Worm (Caenorhabditis elegans): ENCODE data around the gene K11D12.7.

The K11D12.7 gene

DNA sequence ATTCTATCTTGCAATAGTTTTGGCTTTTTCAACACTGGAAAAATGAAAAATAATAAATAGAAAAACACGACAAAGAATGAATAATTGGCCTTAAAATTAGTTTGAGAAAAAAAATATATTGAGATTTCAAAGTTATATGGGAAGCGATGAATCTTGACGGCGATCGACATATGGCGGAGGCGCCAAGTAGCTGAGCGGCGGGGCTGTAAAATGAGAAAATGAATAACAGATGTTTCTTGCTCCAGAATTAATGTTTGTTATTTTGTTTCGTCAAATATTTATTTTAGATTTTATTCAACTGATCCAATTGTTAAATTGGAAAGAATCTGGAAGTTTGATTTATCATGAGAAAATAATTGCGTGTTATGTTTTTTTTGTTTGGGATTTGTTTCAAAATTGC is 3.3 kb upstream of the K11D12.7 start, which contains the start of gene K11D12.11:
TSS of gene K11D12.11 (minus strand) at position 42 of the 400 bp plus-strand sequence.
- TF ChIP-seq unc-39 (tag; optimal IDR thresholded peaks at IDR 0.05) (no peak), snpc-4 (tag; optimal IDR thresholded peaks at IDR 0.05) (no peak), mab-5 (tag; optimal IDR thresholded peaks at IDR 0.05) (no peak), ceh-83 (GFP tag; optimal IDR thresholded peaks at IDR 0.05) (no peak), flh-1 (GFP tag; optimal IDR thresholded peaks at IDR 0.05) (no peak)

- TF ChIP-seq nhr-2 (tag; optimal IDR thresholded peaks at IDR 0.05) (peak; percentile 4), bed-3 (GFP tag; optimal IDR thresholded peaks at IDR 0.05) (no peak), pha-4 (tag; optimal IDR thresholded peaks at IDR 0.05) (no peak), elt-1 (tag; optimal IDR thresholded peaks at IDR 0.05; ENCODE audit: borderline replicate concordance, insufficient read depth) (peak; percentile 53), blmp-1 (tag; optimal IDR thresholded peaks at IDR 0.05) (no peak)
Observed at ce11 chrV:5038449-5038848, 2.2 kb upstream of the K11D12.7 start.

ce11 chrV:5035058-5035457 is 1.2 kb downstream of the K11D12.7 start, which contains the start of gene K11D12.6:
TSS of gene K11D12.6 (minus strand) at chrV:5035158.
- no peak for TF ChIP-seq ces-1 (GFP tag; optimal IDR thresholded peaks at IDR 0.05)
- TF ChIP-seq cnd-1 (tag; optimal IDR thresholded peaks at IDR 0.05) = no peak
- TF ChIP-seq ceh-83 (GFP tag; optimal IDR thresholded peaks at IDR 0.05) = no peak

DNA sequence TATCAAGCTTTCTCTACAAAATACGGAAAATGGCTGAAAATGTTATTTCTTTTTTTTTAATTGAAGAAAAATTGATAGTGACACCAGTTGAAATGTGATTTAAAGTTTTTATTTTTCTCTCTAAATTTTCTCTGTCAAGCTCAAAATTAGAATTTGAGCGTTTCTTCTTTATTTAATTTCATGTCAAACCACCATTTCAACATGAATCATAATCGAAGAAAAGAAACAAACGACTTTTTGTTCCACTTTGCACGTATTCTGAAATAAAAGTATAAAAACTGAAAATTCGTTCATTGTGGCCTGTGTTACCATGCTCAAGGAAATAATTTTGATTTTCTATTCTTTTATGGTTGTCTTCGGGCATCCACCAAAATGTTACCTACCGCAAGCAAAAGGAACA is 3.2 kb downstream of the K11D12.7 start, which contains the start of gene K11D12.13:
TSS of gene K11D12.13 (plus strand) at position 301 of the 400 bp plus-strand sequence.
- TF ChIP-seq elt-1 (tag; optimal IDR thresholded peaks at IDR 0.05; ENCODE audit: borderline replicate concordance, insufficient read depth) (no peak), ceh-39 (tag; optimal IDR thresholded peaks at IDR 0.05) (no peak), drap-1 (GFP tag; optimal IDR thresholded peaks at IDR 0.05) (no peak), unc-62 (GFP tag; optimal IDR thresholded peaks at IDR 0.05) (no peak), M03D4.4 (tag; optimal IDR thresholded peaks at IDR 0.05) (no peak), nhr-12 (tag; optimal IDR thresholded peaks at IDR 0.05) (no peak), pha-4 (tag; optimal IDR thresholded peaks at IDR 0.05) (no peak), tbx-8 (GFP tag; optimal IDR thresholded peaks at IDR 0.05) (no peak), lin-32 (GFP tag; optimal IDR thresholded peaks at IDR 0.05) (no peak), ham-2 (GFP tag; optimal IDR thresholded peaks at IDR 0.05) (no peak)

ce11 chrV:5032176-5032575 is 4.1 kb downstream of the K11D12.7 start:
- peak; percentile 29 for TF ChIP-seq hlh-1 (tag; optimal IDR thresholded peaks at IDR 0.05)
- TF ChIP-seq snpc-4 (tag; optimal IDR thresholded peaks at IDR 0.05) = no peak

- no peak for TF ChIP-seq lin-13 (tag; optimal IDR thresholded peaks at IDR 0.05)
- no peak for TF ChIP-seq unc-62 (GFP tag; optimal IDR thresholded peaks at IDR 0.05)
- TF ChIP-seq lin-32 (GFP tag; optimal IDR thresholded peaks at IDR 0.05) = no peak
- TF ChIP-seq mab-5 (tag; optimal IDR thresholded peaks at IDR 0.05) = no peak
- TF ChIP-seq ham-2 (GFP tag; optimal IDR thresholded peaks at IDR 0.05) = no peak
- TF ChIP-seq ceh-43 (GFP tag; optimal IDR thresholded peaks at IDR 0.05) = no peak
- TF ChIP-seq bed-3 (GFP tag; optimal IDR thresholded peaks at IDR 0.05) = no peak
Observed at ce11 chrV:5031764-5032163, 4.5 kb downstream of the K11D12.7 start.

ce11 chrV:5030715-5031114 is 5.5 kb downstream of the K11D12.7 start, which contains the start of gene swt-7:
TSS of gene swt-7 (minus strand) at chrV:5030815.
- TF ChIP-seq nhr-12 (tag; optimal IDR thresholded peaks at IDR 0.05) (no peak), unc-62 (GFP tag; optimal IDR thresholded peaks at IDR 0.05) (no peak), mls-2 (tag; optimal IDR thresholded peaks at IDR 0.05) (no peak), ham-2 (GFP tag; optimal IDR thresholded peaks at IDR 0.05) (no peak), lin-32 (GFP tag; optimal IDR thresholded peaks at IDR 0.05) (no peak), M03D4.4 (tag; optimal IDR thresholded peaks at IDR 0.05) (no peak), bed-3 (GFP tag; optimal IDR thresholded peaks at IDR 0.05) (no peak), ztf-11 (tag; optimal IDR thresholded peaks at IDR 0.05) (no peak), zip-8 (tag; optimal IDR thresholded peaks at IDR 0.05) (no peak), ceh-43 (GFP tag; optimal IDR thresholded peaks at IDR 0.05) (no peak), nhr-76 (tag; optimal IDR thresholded peaks at IDR 0.05) (no peak), cnd-1 (tag; optimal IDR thresholded peaks at IDR 0.05) (no peak), lsy-2 (tag; optimal IDR thresholded peaks at IDR 0.05) (no peak), hlh-1 (tag; optimal IDR thresholded peaks at IDR 0.05) (no peak)

Data from whole organism, mixed stage, embryonic.